Worm (Caenorhabditis elegans) whole organism, young adult: ENCODE results near the gene F40E10.5.
A peak's percentile ranks its signal among the peaks of the same experiment; 100 is the strongest.

Experiments used
- B0261.1 ChIP-seq: sonication (generic microtip); optimal IDR thresholded peaks from 2 replicates; lab custom pipeline; 2016; ENCODE audit warnings: mild to moderate bottlenecking, missing genetic modification characterization, moderate library complexity, missing compliant biosample characterization
- F49E8.2 ChIP-seq: sonication (generic microtip); optimal IDR thresholded peaks from 3 replicates; lab custom pipeline; 2017; ENCODE audit warnings: missing genetic modification characterization, mild to moderate bottlenecking, missing compliant biosample characterization, antibody characterized with exemption, moderate library complexity; ENCODE audit not compliant: insufficient read depth
- Y67H2A.10 ChIP-seq: fragments of 200-800 bp; sonication (Bioruptor generic); conservative IDR thresholded peaks from 2 replicates; pipeline ENCODE4 v1.3.6; 2022; ENCODE audit warnings: missing genetic modification reagents, missing genetic modification characterization, missing compliant biosample characterization
- attf-3 ChIP-seq: fragments of 200-800 bp; sonication (Bioruptor generic); conservative IDR thresholded peaks from 2 replicates; pipeline ENCODE4 v1.3.6; 2022; ENCODE audit warnings: missing genetic modification reagents, missing genetic modification characterization, missing compliant biosample characterization
- ceh-27 ChIP-seq: fragments of 200-800 bp; sonication (Bioruptor generic); optimal IDR thresholded peaks from 2 replicates; lab custom pipeline; 2018; ENCODE audit warnings: mild to moderate bottlenecking, missing genetic modification characterization, moderate library complexity, missing compliant biosample characterization
- die-1 ChIP-seq: sonication (generic microtip); optimal IDR thresholded peaks from 2 replicates; lab custom pipeline; 2016; ENCODE audit warnings: missing genotype, mild to moderate bottlenecking, missing genetic modification characterization, missing compliant biosample characterization
- lin-26 ChIP-seq: fragments of 200-800 bp; sonication (Bioruptor generic); IDR thresholded peaks from 2 replicates; pipeline ENCODE4 v1.3.6; 2022; ENCODE audit warnings: missing genetic modification reagents, missing genetic modification characterization, missing compliant biosample characterization
- lin-35 ChIP-seq, 3 experiments: fragments of 150-350 bp in 2 of 3; sonication (generic microtip) in 1 of 3; optimal IDR thresholded peaks; 2 replicates each; lab custom pipeline; 2014 to 2018; ENCODE audit warnings: missing biosample characterization in 3 of 3, missing genetic modification characterization in 3 of 3, missing genetic modification reagents in 3 of 3
- mxl-1 ChIP-seq: sonication (generic microtip); optimal IDR thresholded peaks from 2 replicates; lab custom pipeline; 2016; ENCODE audit warnings: missing genetic modification characterization, missing compliant biosample characterization
- snpc-1.1 ChIP-seq: sonication (generic microtip); optimal IDR thresholded peaks from 2 replicates; lab custom pipeline; 2017; ENCODE audit warnings: missing genetic modification characterization, mild to moderate bottlenecking, missing compliant biosample characterization, antibody characterized with exemption, moderate library complexity, missing genotype, missing genetic modification reagents; ENCODE audit not compliant: insufficient read depth
- snpc-4 ChIP-seq, 5 experiments: fragments of 150-350 bp in 1 of 5; sonication (generic microtip) in 4 of 5; optimal IDR thresholded peaks; 2 replicates each; lab custom pipeline; 2014 to 2018; ENCODE audit warnings: missing genetic modification characterization in 5 of 5, missing biosample characterization in 3 of 5, antibody characterized with exemption in 2 of 5, mild to moderate bottlenecking in 2 of 5, missing compliant biosample characterization in 2 of 5, missing genotype in 2 of 5, moderate library complexity in 2 of 5, missing genetic modification reagents in 1 of 5
- unc-62 ChIP-seq: fragments of 150-350 bp; optimal IDR thresholded peaks from 2 replicates; lab custom pipeline; 2014; ENCODE audit warnings: missing biosample characterization, missing genetic modification reagents, missing genetic modification characterization
- xnd-1 ChIP-seq: sonication (generic microtip); optimal IDR thresholded peaks from 2 replicates; lab custom pipeline; 2016; ENCODE audit warnings: missing genotype, missing genetic modification reagents, missing genetic modification characterization, missing compliant biosample characterization

ce11 chrX:14736220-14736619 is 34.6 kb downstream of the F40E10.5 start:
- TF ChIP-seq xnd-1 (tag; lab: Kevin White, UChicago) (no peak), lin-26 (no peak), snpc-1.1 (no peak), B0261.1 (no peak), ceh-27 (GFP tag; lab: Kevin White, UChicago) (no peak), Y67H2A.10 (GFP tag; lab: Robert Waterston, UW) (no peak), lin-35 (GFP tag; optimal IDR thresholded peaks at IDR 0.05; lab: Kevin White, UChicago) (no peak), attf-3 (GFP tag; lab: Robert Waterston, UW) (no peak), snpc-4 (GFP tag; optimal IDR thresholded peaks at IDR 0.05; lab: Kevin White, UChicago) (no peak), snpc-4 (tag; optimal IDR thresholded peaks at IDR 0.05; lab: Kevin White, UChicago) (peak in 2 of 4 experiments; percentile 58 to 81), F49E8.2 (tag; lab: Kevin White, UChicago) (no peak), unc-62 (GFP tag; lab: Kevin White, UChicago) (no peak), die-1 (tag; lab: Kevin White, UChicago) (no peak), mxl-1 (tag; lab: Kevin White, UChicago) (no peak)
